Fruit fly (Drosophila melanogaster) whole organism, prepupa: ENCODE data around the gene CG8100.

Experiments used
- CG11294 ChIP-seq: fragments of 200-800 bp; sonication (Bioruptor generic); IDR thresholded peaks from 2 replicates; pipeline ENCODE4 v1.3.6; 2022; ENCODE audit warnings: missing biosample characterization, missing genetic modification characterization
- CG11762 ChIP-seq: fragments of 200-800 bp; sonication (Bioruptor generic); optimal IDR thresholded peaks from 3 replicates; lab custom pipeline; 2016; ENCODE audit warnings: missing biosample characterization, missing genetic modification characterization; ENCODE audit not compliant: insufficient read depth
- CG1621 ChIP-seq: fragments of 200-800 bp; sonication (Bioruptor generic); optimal IDR thresholded peaks from 3 replicates; lab custom pipeline; 2018; ENCODE audit warnings: missing biosample characterization, mild to moderate bottlenecking, missing genetic modification characterization
- CG16779 ChIP-seq: fragments of 200-800 bp; sonication (Bioruptor generic); optimal IDR thresholded peaks from 3 replicates; lab custom pipeline; 2017; ENCODE audit warnings: missing biosample characterization, mild to moderate bottlenecking, missing genetic modification characterization
- CG34406 ChIP-seq: fragments of 200-800 bp; sonication (Bioruptor generic); optimal IDR thresholded peaks from 3 replicates; lab custom pipeline; 2016; ENCODE audit warnings: missing biosample characterization, missing genetic modification characterization
- CG7368 ChIP-seq: fragments of 200-800 bp; sonication (Bioruptor generic); optimal IDR thresholded peaks from 3 replicates; lab custom pipeline; 2016; ENCODE audit warnings: missing biosample characterization, missing genetic modification characterization
- CG9139 ChIP-seq: fragments of 200-800 bp; sonication (Bioruptor generic); optimal IDR thresholded peaks from 3 replicates; lab custom pipeline; 2017; ENCODE audit warnings: missing biosample characterization, mild to moderate bottlenecking, missing genetic modification characterization
- Eip78C ChIP-seq: fragments of 200-800 bp; sonication (Bioruptor generic); peaks from one replicate; lab custom pipeline; 2016; ENCODE audit warnings: missing biosample characterization, missing genetic modification characterization
- Met ChIP-seq: fragments of 200-800 bp; sonication (Bioruptor generic); optimal IDR thresholded peaks from 3 replicates; lab custom pipeline; 2016; ENCODE audit warnings: missing biosample characterization, missing genetic modification characterization
- Sox15 ChIP-seq: fragments of 200-800 bp; sonication (Bioruptor generic); optimal IDR thresholded peaks from 3 replicates; lab custom pipeline; 2016; ENCODE audit warnings: missing biosample characterization, missing genetic modification characterization
- fd59A ChIP-seq: fragments of 200-800 bp; sonication (Bioruptor generic); optimal IDR thresholded peaks from 2 replicates; lab custom pipeline; 2017; ENCODE audit warnings: missing biosample characterization, mild to moderate bottlenecking, missing genetic modification characterization, missing genetic modification reagents
- net ChIP-seq: fragments of 200-800 bp; sonication (Bioruptor generic); optimal IDR thresholded peaks from 3 replicates; lab custom pipeline; 2016; ENCODE audit warnings: missing biosample characterization, missing genetic modification characterization
- spab ChIP-seq: fragments of 200-800 bp; sonication (Bioruptor generic); optimal IDR thresholded peaks from 2 replicates; lab custom pipeline; 2017; ENCODE audit warnings: missing biosample characterization, mild to moderate bottlenecking, missing genetic modification characterization, missing genetic modification reagents

dm6 chr3L:14118767-14119166, 35.4 kb downstream of the CG8100 start:
- TF ChIP-seq CG9139 (GFP tag; lab: Kevin White, UChicago) = no peak
- no peak for TF ChIP-seq Eip78C (GFP tag; lab: Kevin White, UChicago)
- no peak for TF ChIP-seq Sox15 (GFP tag; lab: Kevin White, UChicago)
- TF ChIP-seq CG11294 = no peak
- TF ChIP-seq CG34406 (GFP tag; lab: Kevin White, UChicago) = no peak
- no peak for TF ChIP-seq CG7368 (GFP tag; lab: Kevin White, UChicago)
- TF ChIP-seq spab = no peak
- TF ChIP-seq Met (GFP tag; lab: Kevin White, UChicago) = no peak
- no peak for TF ChIP-seq net (GFP tag; lab: Kevin White, UChicago)
- no peak for TF ChIP-seq CG11762 (GFP tag; lab: Kevin White, UChicago)
- no peak for TF ChIP-seq CG16779 (tag; lab: Kevin White, UChicago)
- TF ChIP-seq fd59A (GFP tag; lab: Kevin White, UChicago) = no peak
- no peak for TF ChIP-seq CG1621
